Worm (Caenorhabditis elegans) whole organism, midembryonic: ENCODE results near the gene C14A4.13.

Experiments
- T22C8.4 ChIP-seq: fragments of 200-800 bp; sonication (Bioruptor generic); IDR thresholded peaks from 2 replicates; pipeline ENCODE4 v1.3.6; 2022; ENCODE audit warnings: missing genetic modification characterization, missing compliant biosample characterization
- cog-1 ChIP-seq: sonication (generic microtip); optimal IDR thresholded peaks from 2 replicates; lab custom pipeline; 2016; ENCODE audit warnings: missing genetic modification characterization, missing compliant biosample characterization
- flt-1 ChIP-seq: fragments of 200-800 bp; sonication (Bioruptor generic); IDR thresholded peaks from 2 replicates; pipeline ENCODE4 v1.3.6; 2022; ENCODE audit warnings: missing genetic modification characterization, missing compliant biosample characterization
- klf-2 ChIP-seq: fragments of 200-800 bp; sonication (Bioruptor generic); conservative IDR thresholded peaks from 2 replicates; pipeline ENCODE4 v1.3.6; 2022; ENCODE audit warnings: missing genetic modification reagents, missing genetic modification characterization, missing compliant biosample characterization
- med-1 ChIP-seq: sonication (generic microtip); optimal IDR thresholded peaks from 2 replicates; lab custom pipeline; 2017; ENCODE audit warnings: missing genetic modification characterization, mild to moderate bottlenecking, missing compliant biosample characterization, antibody characterized with exemption, missing genetic modification reagents; ENCODE audit not compliant: insufficient read depth
- ref-1 ChIP-seq: fragments of 200-800 bp; sonication (Bioruptor generic); conservative IDR thresholded peaks from 2 replicates; pipeline ENCODE4 v1.3.6; 2022; ENCODE audit warnings: missing genetic modification reagents, missing genetic modification characterization, missing compliant biosample characterization
- tab-1 ChIP-seq: fragments of 200-800 bp; sonication (Bioruptor generic); IDR thresholded peaks from 2 replicates; pipeline ENCODE4 v1.3.6; 2022; ENCODE audit warnings: missing genetic modification characterization, missing compliant biosample characterization
- ztf-23 ChIP-seq: fragments of 200-800 bp; sonication (Bioruptor generic); IDR thresholded peaks from 2 replicates; pipeline ENCODE4 v1.3.6; 2022; ENCODE audit warnings: missing genetic modification reagents, missing genetic modification characterization, missing compliant biosample characterization
- ztf-29 ChIP-seq: fragments of 200-800 bp; sonication (Bioruptor generic); IDR thresholded peaks from 2 replicates; pipeline ENCODE4 v1.3.6; 2022; ENCODE audit warnings: missing genetic modification reagents, missing genetic modification characterization, missing compliant biosample characterization

ce11 chrII:10662698-10663097, 44.4 kb downstream of the C14A4.13 start, which contains the start of gene D2089.8:
- TF ChIP-seq T22C8.4 (no peak), tab-1 (GFP tag; lab: Robert Waterston, UW) (no peak), ztf-23 (GFP tag; lab: Robert Waterston, UW) (no peak), ztf-29 (GFP tag; lab: Robert Waterston, UW) (no peak), flt-1 (GFP tag; lab: Robert Waterston, UW) (no peak), med-1 (GFP tag; lab: Kevin White, UChicago) (no peak), klf-2 (GFP tag; lab: Robert Waterston, UW) (no peak), ref-1 (GFP tag; lab: Robert Waterston, UW) (no peak), cog-1 (tag; lab: Kevin White, UChicago) (no peak)
